Worm (Caenorhabditis elegans): ENCODE data around the gene W06B4.1.

ce11 chrII:4510684-4511083 lies 39.3 kb downstream of the W06B4.1 start:
- TF ChIP-seq mel-28 (tag; optimal IDR thresholded peaks at IDR 0.05; ENCODE audit: borderline replicate concordance) (no peak), B0261.1 (tag; optimal IDR thresholded peaks at IDR 0.05) (no peak), ztf-6 (GFP tag; IDR thresholded peaks at IDR 0.05) (no peak), dpff-1 (tag; optimal IDR thresholded peaks at IDR 0.05) (no peak), nhr-90 (tag; optimal IDR thresholded peaks at IDR 0.05) (no peak), unc-62 (GFP tag; optimal IDR thresholded peaks at IDR 0.05) (no peak), rec-8 (tag; optimal IDR thresholded peaks at IDR 0.05) (no peak), xnd-1 (tag; optimal IDR thresholded peaks at IDR 0.05) (no peak), madf-6 (GFP tag; IDR thresholded peaks at IDR 0.05) (no peak), madf-3 (GFP tag; IDR thresholded peaks at IDR 0.05) (no peak), snpc-4 (GFP tag; optimal IDR thresholded peaks at IDR 0.05) (no peak), snpc-4 (tag; optimal IDR thresholded peaks at IDR 0.05) (no peak), cebp-1 (GFP tag; IDR thresholded peaks at IDR 0.05) (no peak), cebp-1 (tag; optimal IDR thresholded peaks at IDR 0.05) (no peak), hmg-1.2 (GFP tag; IDR thresholded peaks at IDR 0.05) (no peak)

Measured in whole organism, young adult.